Worm (Caenorhabditis elegans) whole organism, late embryonic: ENCODE results near the gene srg-46.

ENCODE experiments used
- eyg-1 ChIP-seq: sonication (generic microtip); optimal IDR thresholded peaks from 2 replicates; lab custom pipeline; 2016; ENCODE audit warnings: missing genotype, missing genetic modification characterization, missing compliant biosample characterization
- madf-2 ChIP-seq: sonication (generic microtip); optimal IDR thresholded peaks from 2 replicates; lab custom pipeline; 2017; ENCODE audit warnings: missing genetic modification characterization, missing compliant biosample characterization

- TF ChIP-seq eyg-1 (tag; lab: Kevin White, UChicago) (no peak), madf-2 (no peak)
Measured at ce11 chrV:13388961-13389360, 25.4 kb downstream of the srg-46 start.
